Worm (Caenorhabditis elegans) whole organism, young adult: ENCODE data around the gene upb-1.

Experiments used
- B0336.3 ChIP-seq: fragments of 200-800 bp; sonication (Bioruptor generic); IDR thresholded peaks from 2 replicates; pipeline ENCODE4 v1.3.6; 2022; ENCODE audit warnings: missing genetic modification characterization, missing compliant biosample characterization
- F23B12.7 ChIP-seq: sonication (generic microtip); optimal IDR thresholded peaks from 2 replicates; lab custom pipeline; 2017; ENCODE audit warnings: missing genetic modification characterization, mild to moderate bottlenecking, missing compliant biosample characterization, antibody characterized with exemption, moderate library complexity; ENCODE audit not compliant: insufficient read depth
- F33H1.4 ChIP-seq: fragments of 200-800 bp; sonication (Bioruptor generic); IDR thresholded peaks from 2 replicates; pipeline ENCODE4 v1.3.6; 2022; ENCODE audit warnings: missing genetic modification reagents, missing genetic modification characterization, missing compliant biosample characterization
- F39B2.1 ChIP-seq: fragments of 200-800 bp; sonication (Bioruptor generic); IDR thresholded peaks from 2 replicates; pipeline ENCODE4 v1.3.6; 2022; ENCODE audit warnings: missing genetic modification reagents, missing genetic modification characterization, missing compliant biosample characterization
- F57A8.1 ChIP-seq: fragments of 200-800 bp; sonication (Bioruptor generic); optimal IDR thresholded peaks from 2 replicates; lab custom pipeline; 2018; ENCODE audit warnings: mild to moderate bottlenecking, missing genetic modification characterization, moderate library complexity, missing compliant biosample characterization
- Y56A3A.18 ChIP-seq: fragments of 200-800 bp; sonication (Bioruptor generic); IDR thresholded peaks from 2 replicates; pipeline ENCODE4 v1.3.6; 2022; ENCODE audit warnings: missing genetic modification reagents, missing genetic modification characterization, missing compliant biosample characterization
- aptf-2 ChIP-seq: fragments of 200-800 bp; sonication (Bioruptor generic); conservative IDR thresholded peaks from 2 replicates; pipeline ENCODE4 v1.3.6; 2022; ENCODE audit warnings: missing genetic modification reagents, missing genetic modification characterization, missing compliant biosample characterization
- attf-3 ChIP-seq: fragments of 200-800 bp; sonication (Bioruptor generic); conservative IDR thresholded peaks from 2 replicates; pipeline ENCODE4 v1.3.6; 2022; ENCODE audit warnings: missing genetic modification reagents, missing genetic modification characterization, missing compliant biosample characterization
- cebp-2 ChIP-seq: fragments of 200-800 bp; sonication (Bioruptor generic); IDR thresholded peaks from 2 replicates; pipeline ENCODE4 v1.3.6; 2022; ENCODE audit warnings: missing genetic modification characterization, missing compliant biosample characterization
- ceh-58 ChIP-seq: fragments of 200-800 bp; sonication (Bioruptor generic); IDR thresholded peaks from 2 replicates; pipeline ENCODE4 v1.3.6; 2022; ENCODE audit warnings: missing genetic modification characterization, missing compliant biosample characterization
- dox-1 ChIP-seq: fragments of 200-800 bp; sonication (Bioruptor generic); IDR thresholded peaks from 2 replicates; pipeline ENCODE4 v1.3.6; 2022; ENCODE audit warnings: missing genetic modification reagents, missing genetic modification characterization, missing compliant biosample characterization
- dpl-1 ChIP-seq: fragments of 150-350 bp; optimal IDR thresholded peaks from 2 replicates; lab custom pipeline; 2014; ENCODE audit warnings: missing biosample characterization, missing genetic modification reagents, missing genetic modification characterization
- efl-1 ChIP-seq: fragments of 150-350 bp; optimal IDR thresholded peaks from 2 replicates; lab custom pipeline; 2014; ENCODE audit warnings: missing biosample characterization, missing genetic modification reagents, missing genetic modification characterization
- egl-18 ChIP-seq: fragments of 200-800 bp; sonication (Bioruptor generic); IDR thresholded peaks from 2 replicates; pipeline ENCODE4 v1.3.6; 2022; ENCODE audit warnings: missing genetic modification reagents, missing genetic modification characterization, missing compliant biosample characterization
- hlh-26 ChIP-seq: fragments of 200-800 bp; sonication (Bioruptor generic); conservative IDR thresholded peaks from 2 replicates; pipeline ENCODE4 v1.3.6; 2022; ENCODE audit warnings: missing genetic modification reagents, missing genetic modification characterization, missing compliant biosample characterization
- hmg-1.2 ChIP-seq: fragments of 200-800 bp; sonication (Bioruptor generic); IDR thresholded peaks from 2 replicates; pipeline ENCODE4 v1.3.6; 2022; ENCODE audit warnings: missing genetic modification reagents, missing genetic modification characterization, missing compliant biosample characterization
- hmg-20 ChIP-seq: fragments of 200-800 bp; sonication (Bioruptor generic); IDR thresholded peaks from 2 replicates; pipeline ENCODE4 v1.3.6; 2022; ENCODE audit warnings: missing genetic modification reagents, missing genetic modification characterization, missing compliant biosample characterization
- lag-1 ChIP-seq: fragments of 200-800 bp; sonication (Bioruptor generic); IDR thresholded peaks from 2 replicates; pipeline ENCODE4 v1.3.6; 2022; ENCODE audit warnings: missing genetic modification reagents, missing genetic modification characterization, missing compliant biosample characterization
- let-526 ChIP-seq: fragments of 200-800 bp; sonication (Bioruptor generic); IDR thresholded peaks from 2 replicates; pipeline ENCODE4 v1.3.6; 2022; ENCODE audit warnings: missing genetic modification reagents, missing genetic modification characterization, missing compliant biosample characterization
- lin-35 ChIP-seq, 3 experiments: fragments of 150-350 bp in 2 of 3; sonication (generic microtip) in 1 of 3; optimal IDR thresholded peaks; 2 replicates each; lab custom pipeline; 2014 to 2018; ENCODE audit warnings: missing biosample characterization in 3 of 3, missing genetic modification characterization in 3 of 3, missing genetic modification reagents in 3 of 3
- lin-54 ChIP-seq: fragments of 200-800 bp; sonication (Bioruptor generic); optimal IDR thresholded peaks from 2 replicates; lab custom pipeline; 2018; ENCODE audit warnings: mild to moderate bottlenecking, missing genetic modification characterization, missing compliant biosample characterization
- lsl-1 ChIP-seq: fragments of 200-800 bp; sonication (Bioruptor generic); optimal IDR thresholded peaks from 2 replicates; lab custom pipeline; 2018; ENCODE audit warnings: mild to moderate bottlenecking, missing genetic modification characterization, moderate library complexity, missing compliant biosample characterization
- madf-10 ChIP-seq: sonication (generic microtip); optimal IDR thresholded peaks from 2 replicates; lab custom pipeline; 2016; ENCODE audit warnings: mild to moderate bottlenecking, missing genetic modification characterization, missing compliant biosample characterization
- madf-3 ChIP-seq: fragments of 200-800 bp; sonication (Bioruptor generic); IDR thresholded peaks from 2 replicates; pipeline ENCODE4 v1.3.6; 2022; ENCODE audit warnings: missing genetic modification reagents, missing genetic modification characterization, missing compliant biosample characterization
- mcd-1 ChIP-seq: fragments of 200-800 bp; sonication (Bioruptor generic); IDR thresholded peaks from 2 replicates; pipeline ENCODE4 v1.3.6; 2022; ENCODE audit warnings: missing genetic modification reagents, missing genetic modification characterization, missing compliant biosample characterization
- mel-28 ChIP-seq: sonication (generic microtip); optimal IDR thresholded peaks from 2 replicates; lab custom pipeline; 2016; ENCODE audit warnings: borderline replicate concordance, mild to moderate bottlenecking, missing genetic modification characterization, missing compliant biosample characterization
- mes-4 ChIP-seq: sonication (generic microtip); optimal IDR thresholded peaks from 2 replicates; lab custom pipeline; 2016; ENCODE audit warnings: missing genotype, missing genetic modification characterization, missing compliant biosample characterization
- nhr-179 ChIP-seq: sonication (generic microtip); optimal IDR thresholded peaks from 2 replicates; lab custom pipeline; 2016; ENCODE audit warnings: mild to moderate bottlenecking, missing genetic modification characterization, missing compliant biosample characterization
- pbrm-1 ChIP-seq: fragments of 200-800 bp; sonication (Bioruptor generic); IDR thresholded peaks from 2 replicates; pipeline ENCODE4 v1.3.6; 2022; ENCODE audit warnings: missing genetic modification reagents, missing genetic modification characterization, missing compliant biosample characterization
- rcor-1 ChIP-seq: fragments of 200-800 bp; sonication (Bioruptor generic); IDR thresholded peaks from 2 replicates; pipeline ENCODE4 v1.3.6; 2022; ENCODE audit warnings: missing genetic modification reagents, missing genetic modification characterization, missing compliant biosample characterization
- rpc-1 ChIP-seq, 2 experiments: fragments of 150-350 bp in 1 of 2; sonication (generic microtip) in 1 of 2; optimal IDR thresholded peaks; 2 replicates each; lab custom pipeline; 2014 to 2018; ENCODE audit warnings: missing biosample characterization in 1 of 2, missing genetic modification characterization in 1 of 2, missing genetic modification reagents in 1 of 2, missing genotype in 1 of 2
- sdz-38 ChIP-seq: sonication (generic microtip); optimal IDR thresholded peaks from 2 replicates; lab custom pipeline; 2016; ENCODE audit warnings: missing genotype, missing genetic modification characterization, missing compliant biosample characterization
- sea-2 ChIP-seq: fragments of 200-800 bp; sonication (Bioruptor generic); IDR thresholded peaks from 2 replicates; pipeline ENCODE4 v1.3.6; 2022; ENCODE audit warnings: missing genetic modification characterization, missing compliant biosample characterization
- snpc-3.4 ChIP-seq: sonication (generic microtip); optimal IDR thresholded peaks from 2 replicates; lab custom pipeline; 2017; ENCODE audit warnings: missing genetic modification characterization, mild to moderate bottlenecking, missing compliant biosample characterization, antibody characterized with exemption, moderate library complexity, missing genotype, missing genetic modification reagents
- ztf-26 ChIP-seq: sonication (generic microtip); optimal IDR thresholded peaks from 2 replicates; lab custom pipeline; 2017; ENCODE audit warnings: missing genetic modification characterization, missing compliant biosample characterization
- ztf-28 ChIP-seq: fragments of 200-800 bp; sonication (Bioruptor generic); IDR thresholded peaks from 2 replicates; pipeline ENCODE4 v1.3.6; 2022; ENCODE audit warnings: missing genetic modification reagents, missing genetic modification characterization, missing compliant biosample characterization

upb-1 gene

DNA sequence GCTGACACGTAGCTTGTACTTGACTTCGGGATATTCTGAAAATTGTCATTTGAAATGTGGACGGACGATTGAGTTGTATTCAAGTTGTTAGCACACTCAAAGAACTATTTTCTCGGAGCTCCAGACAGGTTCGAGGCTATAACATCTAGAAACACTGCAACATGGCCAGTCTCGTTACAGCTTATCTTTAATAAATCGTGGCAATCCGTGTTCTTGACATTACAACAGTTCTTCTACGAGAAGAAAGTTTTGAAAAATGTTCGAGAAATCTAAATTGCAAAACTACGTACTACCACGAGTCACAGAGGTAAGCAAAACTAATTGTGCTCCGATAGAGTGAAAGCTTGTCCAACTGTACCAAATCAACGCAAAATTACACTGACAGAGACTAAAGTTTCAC lies 32.2 kb upstream of the upb-1 start (continued):
- TF ChIP-seq snpc-3.4 (tag; lab: Kevin White, UChicago), result no peak
- no peak for TF ChIP-seq Y56A3A.18 (GFP tag; lab: Robert Waterston, UW)
- TF ChIP-seq cebp-2 (GFP tag; lab: Robert Waterston, UW), result no peak
- TF ChIP-seq attf-3 (GFP tag; lab: Robert Waterston, UW), result no peak

ce11 chrII:6320655-6321388 lies 30.9 kb upstream of the upb-1 start, which contains the start of gene efr-3:
Gene efr-3 (minus strand): TSS chrII:6321159.
- TF ChIP-seq efl-1 (GFP tag; lab: Kevin White, UChicago) (peak; percentile 66), sea-2 (GFP tag; lab: Robert Waterston, UW) (no peak), ztf-28 (no peak), F57A8.1 (GFP tag; lab: Kevin White, UChicago) (no peak), F23B12.7 (tag; lab: Kevin White, UChicago) (peak; percentile 92), lin-54 (GFP tag; lab: Kevin White, UChicago) (peak; percentile 84), lsl-1 (GFP tag; lab: Kevin White, UChicago) (peak; percentile 28), lin-35 (GFP tag; optimal IDR thresholded peaks at IDR 0.05; lab: Kevin White, UChicago) (peak in 1 of 3 experiments; percentile 52), mcd-1 (GFP tag; lab: Robert Waterston, UW) (peak; percentile 88), dpl-1 (GFP tag; lab: Kevin White, UChicago) (peak; percentile 64)

- TF ChIP-seq pbrm-1, result no peak
- TF ChIP-seq dox-1 (GFP tag; lab: Robert Waterston, UW), result no peak
- TF ChIP-seq nhr-179 (tag; lab: Kevin White, UChicago), result no peak
- TF ChIP-seq madf-3, result no peak
- no peak for TF ChIP-seq ztf-26 (tag; lab: Kevin White, UChicago)
- no peak for TF ChIP-seq rcor-1 (GFP tag; lab: Robert Waterston, UW)
- TF ChIP-seq egl-18, result no peak
- TF ChIP-seq sdz-38 (tag; lab: Kevin White, UChicago), result no peak
- TF ChIP-seq hmg-20 (GFP tag; lab: Robert Waterston, UW), result no peak
- no peak for TF ChIP-seq dpl-1 (GFP tag; lab: Kevin White, UChicago)
- TF ChIP-seq rpc-1 (optimal IDR thresholded peaks at IDR 0.05; lab: Kevin White, UChicago), result no peak
- no peak for TF ChIP-seq rpc-1 (tag; optimal IDR thresholded peaks at IDR 0.05; lab: Kevin White, UChicago)
- TF ChIP-seq aptf-2, result no peak
Observed at ce11 chrII:6311888-6312287, 22.0 kb upstream of the upb-1 start.

- TF ChIP-seq mel-28 (tag; lab: Kevin White, UChicago) (no peak), let-526 (GFP tag; lab: Robert Waterston, UW) (no peak), B0336.3 (GFP tag; lab: Robert Waterston, UW) (no peak), ceh-58 (GFP tag; lab: Robert Waterston, UW) (no peak), F33H1.4 (GFP tag; lab: Robert Waterston, UW) (no peak), hlh-26 (no peak), lag-1 (GFP tag; lab: Robert Waterston, UW) (no peak), F39B2.1 (no peak), madf-10 (tag; lab: Kevin White, UChicago) (no peak), hmg-1.2 (no peak), mes-4 (tag; lab: Kevin White, UChicago) (no peak), attf-3 (GFP tag; lab: Robert Waterston, UW) (no peak)
Observed at ce11 chrII:6311459-6311858, 21.6 kb upstream of the upb-1 start.
